Fruit fly (Drosophila melanogaster) whole organism, wandering third instar larva: ENCODE measurements around the gene Nup358.

Experiments
- Myc ChIP-seq: fragments of >200 bp; optimal IDR thresholded peaks from 2 replicates; lab custom pipeline; 2017
- N ChIP-seq: fragments of >200 bp; optimal IDR thresholded peaks from 2 replicates; lab custom pipeline; 2018; ENCODE audit warnings: missing biosample characterization, missing external identifiers, missing genetic modification characterization
- h ChIP-seq: fragments of 200-800 bp; sonication (Bioruptor generic); optimal IDR thresholded peaks from 3 replicates; lab custom pipeline; 2016; ENCODE audit warnings: missing biosample characterization, mild to moderate bottlenecking, missing genetic modification characterization
- psq ChIP-seq: fragments of 200-800 bp; sonication (Bioruptor generic); optimal IDR thresholded peaks from 3 replicates; lab custom pipeline; 2017; ENCODE audit warnings: missing biosample characterization, mild to moderate bottlenecking, missing genetic modification characterization, moderate library complexity
- usp ChIP-seq: fragments of >200 bp; optimal IDR thresholded peaks from 2 replicates; lab custom pipeline; 2017; ENCODE audit warnings: missing biosample characterization, missing genetic modification characterization

DNA sequence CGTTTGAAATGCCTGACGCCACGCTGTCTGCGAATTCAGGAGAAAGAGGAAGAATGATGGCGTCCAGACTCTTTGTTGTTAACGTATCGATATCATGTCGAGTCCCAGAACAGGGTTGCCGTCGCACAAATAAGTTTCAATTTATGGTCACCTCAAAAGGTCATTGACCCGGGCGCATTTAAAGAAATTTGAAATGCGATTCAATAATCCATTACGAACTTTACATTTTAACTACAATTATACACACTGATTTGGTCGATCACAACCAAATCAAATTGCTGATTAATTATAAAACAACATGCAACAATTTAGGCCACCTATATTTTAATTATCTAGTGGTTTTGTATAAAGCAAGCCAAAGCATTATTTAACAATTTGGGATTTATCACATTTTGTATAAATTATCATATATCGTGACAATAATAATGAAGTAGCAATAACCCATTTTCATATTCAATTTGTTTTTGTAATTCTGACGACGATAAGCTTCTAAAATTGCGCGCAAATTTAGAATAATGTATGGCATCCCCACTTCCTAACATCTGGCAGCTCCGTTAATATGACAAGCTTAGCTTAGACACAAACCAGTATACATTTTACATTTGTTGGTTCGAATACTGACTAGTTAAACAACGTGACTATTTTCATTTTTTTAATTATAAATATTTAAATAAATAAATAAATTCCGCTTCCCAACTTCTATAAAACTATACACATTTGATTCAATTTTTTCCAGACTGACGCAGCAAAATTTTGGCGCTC lies 3.9 kb upstream of the Nup358 start, which contains the start of gene bam:
- TF ChIP-seq psq (GFP tag; lab: Kevin White, UChicago) (no peak), usp (no peak), N (GFP tag; lab: Kevin White, UChicago) (no peak), Myc (lab: Kevin White, UChicago) (peak; percentile 51), h (GFP tag; lab: Kevin White, UChicago) (no peak)
